Worm (Caenorhabditis elegans) whole organism, L1 larva: ENCODE data around the gene C02E7.10.

Source experiments
- alr-1 ChIP-seq: fragments of 200-800 bp; sonication (Bioruptor generic); optimal IDR thresholded peaks from 2 replicates; lab custom pipeline; 2018; ENCODE audit warnings: borderline replicate concordance, mild to moderate bottlenecking, missing genetic modification characterization, missing compliant biosample characterization
- elt-2 ChIP-seq: sonication (generic microtip); optimal IDR thresholded peaks from 2 replicates; lab custom pipeline; 2016; ENCODE audit warnings: missing genetic modification characterization, mild to moderate bottlenecking, inconsistent platforms, missing compliant biosample characterization, missing genetic modification reagents
- fkh-10 ChIP-seq: sonication (generic microtip); optimal IDR thresholded peaks from 2 replicates; lab custom pipeline; 2017; ENCODE audit warnings: missing biosample characterization, missing genetic modification reagents, missing genetic modification characterization
- fos-1 ChIP-seq: fragments of 150-350 bp; optimal IDR thresholded peaks from 2 replicates; lab custom pipeline; 2014; ENCODE audit warnings: missing biosample characterization, missing genetic modification characterization
- irx-1 ChIP-seq: sonication (generic microtip); optimal IDR thresholded peaks from 2 replicates; lab custom pipeline; 2016; ENCODE audit warnings: missing genetic modification characterization, missing compliant biosample characterization
- jun-1 ChIP-seq: fragments of 150-350 bp; optimal IDR thresholded peaks from 2 replicates; lab custom pipeline; 2014; ENCODE audit warnings: missing biosample characterization, missing genetic modification reagents, missing genetic modification characterization
- lin-15B ChIP-seq: fragments of 150-350 bp; sonication (generic microtip); optimal IDR thresholded peaks from 3 replicates; lab custom pipeline; 2014; ENCODE audit warnings: missing biosample characterization, missing genetic modification characterization
- nhr-71 ChIP-seq: sonication (generic microtip); optimal IDR thresholded peaks from 2 replicates; lab custom pipeline; 2016; ENCODE audit warnings: mild to moderate bottlenecking, missing genetic modification characterization, moderate library complexity, missing compliant biosample characterization
- skn-1 ChIP-seq: fragments of 150-350 bp; optimal IDR thresholded peaks from 2 replicates; lab custom pipeline; 2014; ENCODE audit warnings: missing biosample characterization, missing genetic modification characterization
- sox-4 ChIP-seq: sonication (generic microtip); optimal IDR thresholded peaks from 2 replicates; lab custom pipeline; 2016; ENCODE audit warnings: missing genetic modification characterization, missing compliant biosample characterization
- tbx-2 ChIP-seq: sonication (generic microtip); optimal IDR thresholded peaks from 2 replicates; lab custom pipeline; 2016; ENCODE audit warnings: missing genetic modification characterization, missing compliant biosample characterization
- unc-130 ChIP-seq: fragments of 150-350 bp; optimal IDR thresholded peaks from 2 replicates; lab custom pipeline; 2017; ENCODE audit warnings: missing biosample characterization, missing genetic modification characterization, inconsistent platforms
- unc-62 ChIP-seq: fragments of 150-350 bp; optimal IDR thresholded peaks from 2 replicates; lab custom pipeline; 2014; ENCODE audit warnings: missing biosample characterization, missing genetic modification reagents, missing genetic modification characterization
- zag-1 ChIP-seq: fragments of 150-350 bp; optimal IDR thresholded peaks from 2 replicates; lab custom pipeline; 2014; ENCODE audit warnings: missing biosample characterization, missing genetic modification characterization

- TF ChIP-seq unc-130 (tag; lab: Kevin White, UChicago) (no peak), nhr-71 (no peak), elt-2 (tag; lab: Kevin White, UChicago) (no peak), fos-1 (tag; lab: Kevin White, UChicago) (no peak), unc-62 (GFP tag; lab: Kevin White, UChicago) (no peak), skn-1 (no peak), fkh-10 (no peak), lin-15B (tag; lab: Kevin White, UChicago) (no peak), sox-4 (tag; lab: Kevin White, UChicago) (no peak), jun-1 (tag; lab: Kevin White, UChicago) (no peak), alr-1 (tag; lab: Kevin White, UChicago) (no peak), irx-1 (tag; lab: Kevin White, UChicago) (no peak), tbx-2 (no peak), zag-1 (tag; lab: Kevin White, UChicago) (no peak)
Observed at ce11 chrV:4922024-4922423, 10.8 kb downstream of the C02E7.10 start, which contains the start of gene srh-22.
